Worm (Caenorhabditis elegans) whole organism, late embryonic: ENCODE measurements around the gene lec-2.
A peak's percentile ranks its signal among the peaks of the same experiment; 100 is the strongest.

Source experiments
- C08G9.2 ChIP-seq: sonication (generic microtip); optimal IDR thresholded peaks from 2 replicates; lab custom pipeline; 2016; ENCODE audit warnings: mild to moderate bottlenecking, missing genetic modification characterization, moderate library complexity, missing compliant biosample characterization
- C38D4.7 ChIP-seq: fragments of 200-800 bp; sonication (Bioruptor generic); optimal IDR thresholded peaks from 2 replicates; lab custom pipeline; 2018; ENCODE audit warnings: mild to moderate bottlenecking, missing genetic modification characterization, moderate library complexity, missing compliant biosample characterization
- K02D7.2 ChIP-seq: sonication (generic microtip); optimal IDR thresholded peaks from 2 replicates; lab custom pipeline; 2017; ENCODE audit warnings: mild to moderate bottlenecking, missing genetic modification characterization, missing compliant biosample characterization
- K09A11.1 ChIP-seq: sonication (generic microtip); optimal IDR thresholded peaks from 2 replicates; lab custom pipeline; 2017; ENCODE audit warnings: antibody characterized with exemption, mild to moderate bottlenecking, missing genetic modification characterization, missing compliant biosample characterization; ENCODE audit not compliant: insufficient read depth
- T23F11.4 ChIP-seq: fragments of 200-800 bp; sonication (Bioruptor generic); optimal IDR thresholded peaks from 2 replicates; lab custom pipeline; 2018; ENCODE audit warnings: mild to moderate bottlenecking, missing genetic modification characterization, missing compliant biosample characterization
- ahr-1 ChIP-seq: sonication (generic microtip); optimal IDR thresholded peaks from 2 replicates; lab custom pipeline; 2016; ENCODE audit warnings: missing genetic modification characterization, missing compliant biosample characterization
- ceh-14 ChIP-seq: sonication (generic microtip); optimal IDR thresholded peaks from 2 replicates; lab custom pipeline; 2016; ENCODE audit warnings: missing genotype, missing genetic modification characterization, missing compliant biosample characterization
- ceh-2 ChIP-seq: sonication (generic microtip); optimal IDR thresholded peaks from 2 replicates; lab custom pipeline; 2016; ENCODE audit warnings: missing genotype, missing genetic modification characterization, missing compliant biosample characterization
- ceh-45 ChIP-seq: fragments of 200-800 bp; sonication (Bioruptor generic); IDR thresholded peaks from 2 replicates; pipeline ENCODE4 v1.3.6; 2022; ENCODE audit warnings: missing genetic modification reagents, missing genetic modification characterization, missing compliant biosample characterization
- ceh-9 ChIP-seq: sonication (generic microtip); optimal IDR thresholded peaks from 2 replicates; lab custom pipeline; 2016; ENCODE audit warnings: mild to moderate bottlenecking, missing genetic modification characterization, inconsistent platforms, missing compliant biosample characterization
- elt-2 ChIP-seq: sonication (generic microtip); optimal IDR thresholded peaks from 2 replicates; lab custom pipeline; 2016; ENCODE audit warnings: missing genetic modification reagents, missing genetic modification characterization, missing compliant biosample characterization
- eyg-1 ChIP-seq: sonication (generic microtip); optimal IDR thresholded peaks from 2 replicates; lab custom pipeline; 2016; ENCODE audit warnings: missing genotype, missing genetic modification characterization, missing compliant biosample characterization
- fkh-10 ChIP-seq: fragments of 150-350 bp; optimal IDR thresholded peaks from 2 replicates; lab custom pipeline; 2014; ENCODE audit warnings: missing biosample characterization, missing genetic modification reagents, missing genetic modification characterization
- gmeb-2 ChIP-seq: sonication (generic microtip); optimal IDR thresholded peaks from 2 replicates; lab custom pipeline; 2016; ENCODE audit warnings: missing genetic modification characterization, inconsistent platforms, missing compliant biosample characterization
- lim-6 ChIP-seq: sonication (generic microtip); optimal IDR thresholded peaks from 2 replicates; lab custom pipeline; 2016; ENCODE audit warnings: missing genetic modification characterization, missing compliant biosample characterization
- madf-2 ChIP-seq: sonication (generic microtip); optimal IDR thresholded peaks from 2 replicates; lab custom pipeline; 2017; ENCODE audit warnings: missing genetic modification characterization, missing compliant biosample characterization
- nhr-11 ChIP-seq: fragments of 150-350 bp; optimal IDR thresholded peaks from 2 replicates; lab custom pipeline; 2014; ENCODE audit warnings: missing biosample characterization, missing genetic modification characterization
- npax-4 ChIP-seq: sonication (generic microtip); optimal IDR thresholded peaks from 2 replicates; lab custom pipeline; 2016; ENCODE audit warnings: missing genetic modification characterization, missing compliant biosample characterization
- odd-2 ChIP-seq: sonication (generic microtip); optimal IDR thresholded peaks from 2 replicates; lab custom pipeline; 2017; ENCODE audit warnings: antibody characterized with exemption, mild to moderate bottlenecking, missing genetic modification characterization, missing compliant biosample characterization
- pag-3 ChIP-seq: sonication (generic microtip); optimal IDR thresholded peaks from 2 replicates; lab custom pipeline; 2016; ENCODE audit warnings: missing compliant biosample characterization, missing genetic modification characterization, borderline replicate concordance
- pat-9 ChIP-seq: fragments of 200-800 bp; sonication (Bioruptor generic); optimal IDR thresholded peaks from 2 replicates; lab custom pipeline; 2018; ENCODE audit warnings: mild to moderate bottlenecking, missing genetic modification characterization, moderate library complexity, missing compliant biosample characterization
- pax-1 ChIP-seq: fragments of 150-350 bp; optimal IDR thresholded peaks from 2 replicates; lab custom pipeline; 2014; ENCODE audit warnings: missing biosample characterization, missing genetic modification characterization
- pha-2 ChIP-seq: sonication (generic microtip); optimal IDR thresholded peaks from 2 replicates; lab custom pipeline; 2017; ENCODE audit warnings: mild to moderate bottlenecking, missing genetic modification characterization, missing compliant biosample characterization
- pha-4 ChIP-seq: fragments of 150-350 bp; optimal IDR thresholded peaks from 2 replicates; lab custom pipeline; 2018; ENCODE audit warnings: missing biosample characterization, missing genetic modification reagents, missing genetic modification characterization
- pqm-1 ChIP-seq: sonication (generic microtip); optimal IDR thresholded peaks from 2 replicates; lab custom pipeline; 2016; ENCODE audit warnings: missing genetic modification characterization, missing compliant biosample characterization
- rnt-1 ChIP-seq: sonication (generic microtip); optimal IDR thresholded peaks from 2 replicates; lab custom pipeline; 2016; ENCODE audit warnings: missing genetic modification characterization, missing compliant biosample characterization
- sdc-2 ChIP-seq: sonication (generic microtip); optimal IDR thresholded peaks from 2 replicates; lab custom pipeline; 2016; ENCODE audit warnings: missing genotype, missing genetic modification characterization, missing compliant biosample characterization
- sox-2 ChIP-seq: fragments of 200-800 bp; sonication (Bioruptor generic); IDR thresholded peaks from 2 replicates; pipeline ENCODE4 v1.3.6; 2022; ENCODE audit warnings: missing genetic modification reagents, missing genetic modification characterization, missing compliant biosample characterization
- sox-4 ChIP-seq: sonication (generic microtip); optimal IDR thresholded peaks from 2 replicates; lab custom pipeline; 2017; ENCODE audit warnings: mild to moderate bottlenecking, missing genetic modification characterization, inconsistent platforms, missing compliant biosample characterization
- syd-9 ChIP-seq: sonication (generic microtip); optimal IDR thresholded peaks from 2 replicates; lab custom pipeline; 2016; ENCODE audit warnings: mild to moderate bottlenecking, missing genetic modification characterization, moderate library complexity, missing compliant biosample characterization
- tbx-2 ChIP-seq: sonication (generic microtip); optimal IDR thresholded peaks from 2 replicates; lab custom pipeline; 2016; ENCODE audit warnings: missing genetic modification characterization, missing compliant biosample characterization
- tbx-7 ChIP-seq: sonication (generic microtip); optimal IDR thresholded peaks from 2 replicates; lab custom pipeline; 2016; ENCODE audit warnings: missing genotype, missing genetic modification characterization, missing compliant biosample characterization
- unc-42 ChIP-seq: sonication (generic microtip); optimal IDR thresholded peaks from 2 replicates; lab custom pipeline; 2016; ENCODE audit warnings: missing genotype, missing genetic modification characterization, missing compliant biosample characterization
- unc-86 ChIP-seq: sonication (generic microtip); optimal IDR thresholded peaks from 2 replicates; lab custom pipeline; 2016; ENCODE audit warnings: missing genetic modification characterization, missing compliant biosample characterization

The lec-2 gene

DNA sequence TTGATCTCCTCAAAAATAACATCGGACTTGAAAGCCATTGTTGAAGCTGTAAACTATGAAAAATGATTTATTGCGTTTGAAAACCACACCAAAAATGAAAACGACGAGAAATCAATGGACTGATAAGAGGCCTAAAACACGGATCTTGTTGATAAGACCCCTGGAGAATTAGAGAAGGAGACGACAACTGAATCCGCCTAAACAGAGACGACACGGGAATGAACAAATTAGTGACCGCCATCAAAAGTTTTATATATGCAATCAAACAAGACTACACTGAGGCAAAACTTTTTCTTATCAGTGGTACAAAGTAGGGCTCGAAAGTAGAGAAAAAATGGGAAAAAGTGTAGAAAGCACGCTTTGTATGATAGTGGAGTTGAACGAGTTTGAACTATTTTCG, 14.9 kb downstream of the lec-2 start, which contains the start of gene nlt-1:
Gene nlt-1, minus strand, starts transcription at position 78 of the 400 bp plus-strand sequence.
- TF ChIP-seq tbx-7 (tag; lab: Kevin White, UChicago) (no peak), lim-6 (tag; lab: Kevin White, UChicago) (no peak), unc-86 (no peak), tbx-2 (tag; lab: Kevin White, UChicago) (no peak), madf-2 (tag; lab: Kevin White, UChicago) (no peak), gmeb-2 (tag; lab: Kevin White, UChicago) (no peak), sdc-2 (tag; lab: Kevin White, UChicago) (no peak), pha-4 (tag; lab: Kevin White, UChicago) (no peak), eyg-1 (tag; lab: Kevin White, UChicago) (no peak), elt-2 (tag; lab: Kevin White, UChicago) (peak; percentile 90), ahr-1 (tag; lab: Kevin White, UChicago) (no peak), pqm-1 (tag; lab: Kevin White, UChicago) (peak; percentile 76), nhr-11 (tag; lab: Kevin White, UChicago) (no peak), C38D4.7 (GFP tag; lab: Kevin White, UChicago) (no peak), syd-9 (no peak), odd-2 (tag; lab: Kevin White, UChicago) (no peak)
- TF ChIP-seq, all 69 proteins: peak for 2

DNA sequence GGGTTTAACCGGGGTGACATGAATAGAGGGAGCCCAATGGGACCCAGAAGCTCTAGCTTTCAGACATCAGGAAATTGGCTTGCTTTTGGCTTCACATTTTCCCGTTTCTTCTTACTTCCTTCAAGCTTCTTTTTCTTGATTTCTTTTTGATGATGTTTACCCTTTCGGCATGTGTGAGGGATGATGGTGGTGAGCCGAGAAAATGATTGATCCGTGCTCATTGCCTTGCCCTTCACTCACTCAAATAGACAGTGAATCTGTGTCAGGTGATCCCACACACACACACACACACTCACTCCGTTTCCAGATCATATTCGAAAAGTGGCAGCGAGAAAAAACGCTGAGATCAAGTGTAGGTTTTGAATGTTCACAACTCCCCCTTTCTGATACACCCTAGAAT, 21.3 kb downstream of the lec-2 start:
- TF ChIP-seq C08G9.2 (no peak), pax-1 (tag; lab: Kevin White, UChicago) (no peak), ceh-45 (GFP tag; lab: Robert Waterston, UW) (no peak), K09A11.1 (tag; lab: Kevin White, UChicago) (no peak), ahr-1 (tag; lab: Kevin White, UChicago) (no peak), rnt-1 (tag; lab: Kevin White, UChicago) (no peak), C38D4.7 (GFP tag; lab: Kevin White, UChicago) (no peak), tbx-2 (tag; lab: Kevin White, UChicago) (no peak)
- TF ChIP-seq, all 69 proteins: peak for 0

DNA sequence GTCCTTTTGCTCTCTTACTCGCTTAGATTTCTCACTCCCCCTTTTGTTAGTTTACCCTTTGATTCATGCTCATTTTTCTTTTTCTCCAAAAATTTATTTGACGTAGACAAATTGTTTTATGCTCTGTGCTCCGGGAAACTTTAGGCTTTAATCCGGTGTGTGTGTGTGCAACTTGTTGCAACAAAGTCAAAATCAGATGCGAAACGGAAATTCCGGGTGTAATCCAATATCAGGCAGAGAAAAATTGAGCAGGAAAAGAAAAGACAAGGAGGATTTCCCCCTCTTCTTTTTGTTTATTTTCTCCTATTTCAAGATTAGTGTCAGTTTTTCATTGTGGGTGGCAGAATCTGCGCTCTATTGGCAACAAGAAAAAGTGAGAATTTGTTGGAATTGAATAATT, 23.5 kb downstream of the lec-2 start:
- TF ChIP-seq unc-42 (peak; percentile 49), sox-2 (GFP tag; lab: Robert Waterston, UW) (no peak)

DNA sequence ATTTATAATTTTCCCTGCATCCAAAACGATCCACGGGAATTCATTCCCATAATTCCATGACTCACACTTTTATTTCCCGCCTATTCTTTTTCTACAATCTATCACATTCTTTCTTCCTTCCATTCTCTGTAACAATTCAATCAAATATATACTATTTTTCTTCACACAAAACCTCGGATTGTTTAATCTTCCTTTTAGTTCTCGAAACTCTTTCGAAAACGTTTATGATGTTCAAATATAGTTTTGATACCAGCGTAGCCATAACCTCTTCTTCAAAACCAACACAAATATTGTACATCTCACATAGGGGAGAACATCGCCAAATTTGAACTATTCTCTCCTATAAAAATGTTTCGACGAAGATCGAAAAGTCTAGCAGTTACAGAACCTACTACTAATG, 25.2 kb downstream of the lec-2 start, which contains the start of gene lec-3:
Gene lec-3, plus strand, starts transcription at position 301 of the 400 bp plus-strand sequence.
- TF ChIP-seq ceh-2 (no peak), pat-9 (tag; lab: Kevin White, UChicago) (no peak), npax-4 (tag; lab: Kevin White, UChicago) (no peak), sdc-2 (tag; lab: Kevin White, UChicago) (no peak), C38D4.7 (GFP tag; lab: Kevin White, UChicago) (no peak), ceh-14 (tag; lab: Kevin White, UChicago) (no peak), ceh-9 (tag; lab: Kevin White, UChicago) (no peak), pha-2 (tag; lab: Kevin White, UChicago) (no peak), fkh-10 (GFP tag; lab: Kevin White, UChicago) (no peak), sox-4 (tag; lab: Kevin White, UChicago) (no peak), ceh-45 (GFP tag; lab: Robert Waterston, UW) (no peak), odd-2 (tag; lab: Kevin White, UChicago) (no peak), T23F11.4 (GFP tag; lab: Kevin White, UChicago) (no peak), K09A11.1 (tag; lab: Kevin White, UChicago) (no peak), pag-3 (tag; lab: Kevin White, UChicago) (no peak), K02D7.2 (no peak), C08G9.2 (no peak)
